Worm (Caenorhabditis elegans): ENCODE results near the gene best-13.

Gene best-13

DNA sequence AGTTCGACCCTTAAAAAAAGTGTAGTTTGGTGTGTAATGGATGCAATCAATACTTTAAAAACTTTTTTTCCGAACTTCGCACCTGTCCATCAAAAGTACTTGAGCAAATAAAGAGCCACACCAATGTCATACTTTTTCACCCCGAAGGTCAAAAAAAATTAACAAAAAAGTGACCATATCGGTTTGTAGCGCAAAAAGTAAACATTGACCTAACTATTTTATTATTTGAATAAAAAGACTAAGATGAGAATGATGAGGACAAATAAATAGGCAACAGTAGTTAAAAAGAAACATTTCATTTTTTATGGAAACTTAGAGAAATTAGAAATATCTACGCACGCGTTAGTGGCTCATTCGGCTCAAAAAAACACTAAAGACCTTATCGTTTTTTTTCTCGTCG lies 34.4 kb upstream of the best-13 start:
- no peak for TF ChIP-seq pha-4 (tag; optimal IDR thresholded peaks at IDR 0.05)
- TF ChIP-seq hlh-15 (tag; optimal IDR thresholded peaks at IDR 0.05): no peak
- TF ChIP-seq ets-4 (tag; optimal IDR thresholded peaks at IDR 0.05): no peak
- no peak for TF ChIP-seq nhr-11 (tag; optimal IDR thresholded peaks at IDR 0.05)
- no peak for TF ChIP-seq elt-2 (tag; optimal IDR thresholded peaks at IDR 0.05)
- no peak for TF ChIP-seq elt-4 (tag; optimal IDR thresholded peaks at IDR 0.05)
- no peak for TF ChIP-seq ceh-24 (tag; optimal IDR thresholded peaks at IDR 0.05)
- TF ChIP-seq nhr-232 (tag; optimal IDR thresholded peaks at IDR 0.05): no peak

DNA sequence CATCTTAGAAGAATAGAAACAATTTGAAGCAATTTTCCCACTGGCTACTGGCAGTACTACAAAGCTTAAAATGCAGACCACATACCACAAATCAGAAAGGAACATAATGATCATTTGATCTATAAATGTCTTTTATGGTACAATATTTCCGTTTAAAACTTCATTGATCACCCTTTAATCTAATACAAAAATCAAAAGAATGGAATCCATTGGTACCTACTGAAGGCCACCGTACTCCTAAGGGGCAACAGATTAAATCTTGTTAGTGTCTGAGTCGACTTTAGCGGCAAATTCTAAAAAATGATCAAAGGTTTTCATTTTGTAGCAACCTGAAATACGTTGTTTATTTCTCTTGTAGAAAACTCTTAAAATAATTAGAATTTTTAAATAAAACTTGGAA lies 31.5 kb upstream of the best-13 start:
- TF ChIP-seq npax-4 (tag; optimal IDR thresholded peaks at IDR 0.05) (no peak), dve-1 (tag; optimal IDR thresholded peaks at IDR 0.05) (no peak), ceh-18 (tag; optimal IDR thresholded peaks at IDR 0.05) (no peak), lim-6 (tag; optimal IDR thresholded peaks at IDR 0.05) (no peak), Y22D7AL.16 (tag; optimal IDR thresholded peaks at IDR 0.05) (no peak), nfya-1 (tag; optimal IDR thresholded peaks at IDR 0.05) (no peak), che-1 (tag; optimal IDR thresholded peaks at IDR 0.05) (no peak)

DNA sequence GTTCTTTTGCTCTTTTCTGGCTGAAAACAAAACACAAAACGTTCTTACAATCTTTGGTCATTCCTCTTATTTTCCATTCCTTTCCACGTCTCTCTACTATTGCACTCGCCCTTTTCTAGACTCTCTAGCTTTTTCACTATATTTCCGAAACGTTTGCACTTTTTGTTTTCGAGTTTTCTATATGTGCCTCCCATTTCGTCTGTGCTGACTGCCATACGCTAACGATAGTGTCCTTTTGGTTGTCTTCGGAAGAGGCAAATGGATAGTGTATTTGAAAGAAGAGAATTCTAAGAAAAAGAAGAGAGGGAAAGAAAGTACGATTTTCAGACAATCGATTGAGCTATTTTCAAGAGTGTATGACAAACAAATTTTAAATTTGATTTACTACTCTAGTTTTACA lies 30.9 kb upstream of the best-13 start:
- TF ChIP-seq gmeb-2 (tag; optimal IDR thresholded peaks at IDR 0.05) (no peak), ets-4 (tag; optimal IDR thresholded peaks at IDR 0.05) (no peak), pat-9 (tag; optimal IDR thresholded peaks at IDR 0.05) (no peak), ceh-24 (tag; optimal IDR thresholded peaks at IDR 0.05) (no peak), ceh-22 (tag; optimal IDR thresholded peaks at IDR 0.05) (no peak)

DNA sequence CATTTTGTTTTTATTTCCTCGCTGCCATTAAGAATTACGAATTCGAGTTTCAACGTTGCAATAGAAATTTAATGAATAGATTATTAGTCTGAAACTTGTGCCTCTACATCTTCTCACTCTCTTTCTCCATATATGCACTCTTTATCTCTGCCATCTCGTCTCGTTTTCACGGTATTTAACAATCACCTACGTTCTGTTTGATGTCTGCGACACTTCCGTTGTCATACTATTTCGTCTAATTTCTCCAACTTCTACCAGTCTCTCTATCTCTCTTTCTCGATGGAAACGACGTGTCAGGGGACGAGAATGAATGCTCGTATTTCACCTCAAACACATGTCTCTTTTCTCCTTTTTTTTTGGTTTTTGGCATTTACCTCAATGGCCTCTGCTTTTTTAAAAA lies 29.9 kb upstream of the best-13 start:
- TF ChIP-seq nfya-1 (tag; optimal IDR thresholded peaks at IDR 0.05) (peak; percentile 28), elt-4 (tag; optimal IDR thresholded peaks at IDR 0.05) (no peak), ceh-31 (tag; optimal IDR thresholded peaks at IDR 0.05) (peak; percentile 34), nhr-11 (tag; optimal IDR thresholded peaks at IDR 0.05) (no peak), ama-1 (optimal IDR thresholded peaks at IDR 0.05) (no peak), ceh-34 (tag; optimal IDR thresholded peaks at IDR 0.05) (peak; percentile 79), hlh-30 (tag; optimal IDR thresholded peaks at IDR 0.05; ENCODE audit: insufficient read depth) (peak; percentile 31), hlh-8 (tag; optimal IDR thresholded peaks at IDR 0.05) (no peak), ceh-18 (tag; optimal IDR thresholded peaks at IDR 0.05) (peak; percentile 11), unc-55 (GFP tag; optimal IDR thresholded peaks at IDR 0.05) (peak; percentile 9)

DNA sequence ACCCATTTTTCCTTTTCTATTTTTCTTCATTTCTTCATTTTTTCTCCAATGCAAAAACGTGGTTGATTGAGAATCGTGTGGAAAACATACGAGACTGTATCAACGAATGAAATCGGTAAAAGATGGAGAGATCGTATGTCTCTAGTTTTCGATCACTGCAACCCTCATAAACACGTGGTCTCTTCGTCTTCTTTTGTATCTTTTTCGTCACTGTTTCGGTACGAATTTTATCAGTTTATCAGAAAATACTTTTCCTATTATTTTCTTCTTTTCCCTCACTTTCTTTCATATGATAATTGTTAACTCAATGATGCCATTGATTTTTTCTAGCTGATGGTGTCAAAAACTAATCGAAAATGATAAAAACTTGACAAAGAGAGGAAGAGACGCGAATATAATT lies 28.1 kb upstream of the best-13 start:
- TF ChIP-seq unc-55 (GFP tag; optimal IDR thresholded peaks at IDR 0.05): no peak
- TF ChIP-seq ceh-9 (tag; optimal IDR thresholded peaks at IDR 0.05): no peak
- TF ChIP-seq dmd-4 (tag; optimal IDR thresholded peaks at IDR 0.05; ENCODE audit: borderline replicate concordance): no peak
- TF ChIP-seq unc-42 (tag; optimal IDR thresholded peaks at IDR 0.05): no peak
- no peak for TF ChIP-seq K02D7.2 (tag; optimal IDR thresholded peaks at IDR 0.05)
- TF ChIP-seq F13H6.1 (tag; optimal IDR thresholded peaks at IDR 0.05): no peak
- no peak for TF ChIP-seq elt-4 (tag; optimal IDR thresholded peaks at IDR 0.05)
- TF ChIP-seq T23F11.4 (GFP tag; optimal IDR thresholded peaks at IDR 0.05): no peak
- TF ChIP-seq ceh-6 (GFP tag; optimal IDR thresholded peaks at IDR 0.05): no peak
- TF ChIP-seq zip-5 (tag; optimal IDR thresholded peaks at IDR 0.05): no peak
- no peak for TF ChIP-seq hlh-13 (GFP tag; optimal IDR thresholded peaks at IDR 0.05)
- TF ChIP-seq pqm-1 (tag; optimal IDR thresholded peaks at IDR 0.05): no peak
- no peak for TF ChIP-seq nhr-232 (tag; optimal IDR thresholded peaks at IDR 0.05)
- no peak for TF ChIP-seq hlh-30 (tag; optimal IDR thresholded peaks at IDR 0.05; ENCODE audit: insufficient read depth)
- no peak for TF ChIP-seq ttx-3 (tag; optimal IDR thresholded peaks at IDR 0.05)
